Worm (Caenorhabditis elegans): ENCODE results near the gene Y51A2B.6.

- TF ChIP-seq blmp-1 (tag; optimal IDR thresholded peaks at IDR 0.05; ENCODE audit: insufficient read depth): no peak
- no peak for TF ChIP-seq mab-5 (tag; optimal IDR thresholded peaks at IDR 0.05)
- no peak for TF ChIP-seq nhr-6 (tag; optimal IDR thresholded peaks at IDR 0.05)
- no peak for TF ChIP-seq aly-2 (tag; optimal IDR thresholded peaks at IDR 0.05)
- no peak for TF ChIP-seq nhr-12 (tag; optimal IDR thresholded peaks at IDR 0.05)
- TF ChIP-seq alr-1 (tag; optimal IDR thresholded peaks at IDR 0.05): no peak
- TF ChIP-seq unc-62 (GFP tag; optimal IDR thresholded peaks at IDR 0.05): no peak
- TF ChIP-seq unc-39 (tag; optimal IDR thresholded peaks at IDR 0.05): no peak
- TF ChIP-seq lin-13 (GFP tag; optimal IDR thresholded peaks at IDR 0.05): no peak
- TF ChIP-seq lin-39 (tag; optimal IDR thresholded peaks at IDR 0.05): no peak
- TF ChIP-seq nhr-11 (tag; optimal IDR thresholded peaks at IDR 0.05): no peak
- TF ChIP-seq lin-11 (tag; optimal IDR thresholded peaks at IDR 0.05): no peak
- no peak for TF ChIP-seq nhr-23 (tag; optimal IDR thresholded peaks at IDR 0.05)
- no peak for TF ChIP-seq unc-55 (GFP tag; optimal IDR thresholded peaks at IDR 0.05)
These were observed 11.5 kb downstream of the Y51A2B.6 start, which contains the start of gene nhr-288 for ce11 chrV:18382590-18382989.
